Worm (Caenorhabditis elegans): ENCODE data around the gene Y47D3A.14.

ce11 chrIII:11193251-11193650, 43.4 kb downstream of the Y47D3A.14 start:
- TF ChIP-seq him-1 (tag; optimal IDR thresholded peaks at IDR 0.05) (no peak), dox-1 (GFP tag; IDR thresholded peaks at IDR 0.05) (0 out of 2 replicates have a peak, but pooled peaks have one; percentile 14), cebp-2 (GFP tag; IDR thresholded peaks at IDR 0.05) (no peak), lag-1 (GFP tag; IDR thresholded peaks at IDR 0.05) (no peak), rec-8 (tag; optimal IDR thresholded peaks at IDR 0.05) (no peak)

All from whole organism, young adult.